Worm (Caenorhabditis elegans): ENCODE results near the gene Y46G5A.23.
A peak's percentile ranks its signal among the peaks of the same experiment; 100 is the strongest.

Y46G5A.23 gene

ce11 chrII:12806602-12807182 lies 22.1 kb downstream of the Y46G5A.23 start, which contains the start of gene spds-1:
spds-1 (plus strand) TSS chrII:12806899.
- TF ChIP-seq C17E4.6 (GFP tag; IDR thresholded peaks at IDR 0.05) = no peak
- TF ChIP-seq lin-35 (GFP tag; optimal IDR thresholded peaks at IDR 0.05) = no peak
- TF ChIP-seq aptf-2 (GFP tag; conservative IDR thresholded peaks at IDR 0.05) = no peak
- TF ChIP-seq F57C9.4 (tag; optimal IDR thresholded peaks at IDR 0.05) = no peak
- no peak for TF ChIP-seq athp-1 (tag; optimal IDR thresholded peaks at IDR 0.05)
- TF ChIP-seq nhr-80 (tag; optimal IDR thresholded peaks at IDR 0.05) = peak; percentile 28
- TF ChIP-seq dpl-1 (GFP tag; optimal IDR thresholded peaks at IDR 0.05) = no peak
- no peak for TF ChIP-seq ceh-27 (GFP tag; optimal IDR thresholded peaks at IDR 0.05)
- TF ChIP-seq zfh-2 (GFP tag; conservative IDR thresholded peaks at IDR 0.05) = peak; percentile 68

ce11 chrII:12805765-12806384 lies 22.9 kb downstream of the Y46G5A.23 start:
- TF ChIP-seq atf-7 (tag; optimal IDR thresholded peaks at IDR 0.05) (peak; percentile 17), lin-54 (GFP tag; optimal IDR thresholded peaks at IDR 0.05) (peak; percentile 14), let-526 (GFP tag; IDR thresholded peaks at IDR 0.05) (no peak), rcor-1 (GFP tag; IDR thresholded peaks at IDR 0.05) (peak; percentile 16; the same call in 1 of the 2 replicates), nhr-120 (GFP tag; IDR thresholded peaks at IDR 0.05) (no peak), dpff-1 (tag; optimal IDR thresholded peaks at IDR 0.05) (no peak), egrh-3 (GFP tag; IDR thresholded peaks at IDR 0.05) (no peak), lin-35 (GFP tag; optimal IDR thresholded peaks at IDR 0.05) (peak in 1 of 3 experiments; percentile 54), ztf-3 (GFP tag; optimal IDR thresholded peaks at IDR 0.05) (no peak), zfh-2 (GFP tag; conservative IDR thresholded peaks at IDR 0.05) (peak; percentile 92), tbp1 (GFP tag; optimal IDR thresholded peaks at IDR 0.05) (peak; percentile 3), K12H6.12 (tag; optimal IDR thresholded peaks at IDR 0.05) (peak; percentile 28), nfyb-1 (GFP tag; IDR thresholded peaks at IDR 0.05) (0 out of 2 replicates have a peak, but pooled peaks have one; percentile 28), mcd-1 (GFP tag; IDR thresholded peaks at IDR 0.05) (peak; percentile 57), hrde-1 (tag; optimal IDR thresholded peaks at IDR 0.05; ENCODE audit: borderline replicate concordance) (no peak), cebp-1 (GFP tag; IDR thresholded peaks at IDR 0.05) (no peak), cebp-1 (tag; optimal IDR thresholded peaks at IDR 0.05) (peak; percentile 55), hmg-1.2 (GFP tag; IDR thresholded peaks at IDR 0.05) (peak; percentile 85), attf-5 (GFP tag; optimal IDR thresholded peaks at IDR 0.05) (peak; percentile 40), ztf-22 (GFP tag; optimal IDR thresholded peaks at IDR 0.05) (no peak), F52B5.7 (tag; optimal IDR thresholded peaks at IDR 0.05) (no peak), snpc-4 (GFP tag; optimal IDR thresholded peaks at IDR 0.05) (no peak), snpc-4 (tag; optimal IDR thresholded peaks at IDR 0.05) (peak in 1 of 4 experiments; percentile 40), lsl-1 (GFP tag; optimal IDR thresholded peaks at IDR 0.05) (peak; percentile 17)

ce11 chrII:12805161-12805560 lies 23.6 kb downstream of the Y46G5A.23 start, which contains the start of the genes Y46G5A.18 and Y46G5A.47:
Y46G5A.18 (minus strand) TSS chrII:12805261.
Y46G5A.47 (minus strand) TSS chrII:12805306.
- TF ChIP-seq F57C9.4 (tag; optimal IDR thresholded peaks at IDR 0.05) = no peak

ce11 chrII:12799927-12800522 lies 28.7 kb downstream of the Y46G5A.23 start:
- TF ChIP-seq B0019.2 (GFP tag; conservative IDR thresholded peaks at IDR 0.05) (peak; percentile 52), snpc-3.4 (tag; optimal IDR thresholded peaks at IDR 0.05) (peak; percentile 75), lsl-1 (GFP tag; optimal IDR thresholded peaks at IDR 0.05) (peak; percentile 97), madf-8 (GFP tag; conservative IDR thresholded peaks at IDR 0.05) (peak; percentile 91), F33H1.4 (GFP tag; IDR thresholded peaks at IDR 0.05) (peak; percentile 84), F57C9.4 (tag; optimal IDR thresholded peaks at IDR 0.05) (no peak), atf-7 (tag; optimal IDR thresholded peaks at IDR 0.05) (no peak), tlf-1 (GFP tag; optimal IDR thresholded peaks at IDR 0.05) (peak; percentile 38), attf-3 (GFP tag; conservative IDR thresholded peaks at IDR 0.05) (0 out of 2 replicates have a peak, but pooled peaks have one; percentile 57), madf-3 (GFP tag; IDR thresholded peaks at IDR 0.05) (0 out of 2 replicates have a peak, but pooled peaks have one; percentile 57), F55B11.4 (tag; optimal IDR thresholded peaks at IDR 0.05; ENCODE audit: borderline replicate concordance, insufficient read depth) (no peak), snpc-4 (GFP tag; optimal IDR thresholded peaks at IDR 0.05) (no peak), snpc-4 (tag; optimal IDR thresholded peaks at IDR 0.05) (peak in 2 of 4 experiments; percentile 32 to 47), efl-1 (GFP tag; optimal IDR thresholded peaks at IDR 0.05) (peak; percentile 98), xnd-1 (tag; optimal IDR thresholded peaks at IDR 0.05) (peak; percentile 90)
